Fruit fly (Drosophila melanogaster) whole organism, adult: ENCODE results near the gene CG4186.

Source experiments
- CG7045 ChIP-seq: fragments of 200-800 bp; sonication (Bioruptor generic); optimal IDR thresholded peaks from 2 replicates; lab custom pipeline; 2017; ENCODE audit warnings: missing biosample characterization, mild to moderate bottlenecking, missing genetic modification characterization
- Clk ChIP-seq: fragments of 200-800 bp; sonication (Bioruptor generic); optimal IDR thresholded peaks from 2 replicates; lab custom pipeline; 2017; ENCODE audit warnings: missing biosample characterization, missing genetic modification characterization
- cic ChIP-seq: fragments of 200-800 bp; sonication (Bioruptor generic); optimal IDR thresholded peaks from 2 replicates; lab custom pipeline; 2017; ENCODE audit warnings: missing biosample characterization, mild to moderate bottlenecking, missing genetic modification characterization, moderate library complexity
- kay ChIP-seq: fragments of 200-800 bp; sonication (Bioruptor generic); peaks from one replicate; lab custom pipeline; 2016; ENCODE audit warnings: missing biosample characterization, missing genetic modification characterization, borderline replicate concordance
- tj ChIP-seq: fragments of 200-800 bp; sonication (Bioruptor generic); optimal IDR thresholded peaks from 3 replicates; lab custom pipeline; 2017; ENCODE audit warnings: missing biosample characterization, mild to moderate bottlenecking, missing genetic modification characterization, moderate library complexity

DNA sequence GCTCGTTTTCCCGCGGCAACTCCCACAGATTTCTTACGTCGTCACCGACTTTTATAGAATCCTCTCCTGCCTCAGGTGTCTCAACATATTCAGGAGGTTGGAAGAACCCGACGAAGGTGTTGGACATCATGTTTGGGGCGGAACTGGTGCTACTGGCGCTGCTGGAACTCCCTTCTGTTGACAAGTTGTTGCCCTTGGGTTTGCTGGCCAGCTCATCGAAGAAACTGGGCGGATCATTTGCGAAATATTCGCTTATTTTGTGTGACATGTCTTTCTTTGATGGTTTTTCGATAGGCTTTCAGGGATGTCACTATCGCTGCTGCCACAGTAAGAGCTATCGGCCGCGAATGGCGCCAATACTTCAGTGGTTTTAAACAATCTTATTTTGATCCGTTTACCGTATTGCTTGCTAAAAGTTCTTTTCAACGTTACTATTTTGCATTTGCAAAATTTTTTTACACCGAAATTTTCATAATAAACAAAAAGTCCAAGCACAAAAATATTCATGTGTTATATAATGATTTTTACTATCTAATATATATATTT, 18.5 kb downstream of the CG4186 start, which contains the start of gene CG11396:
- TF ChIP-seq tj (GFP tag; lab: Kevin White, UChicago) = no peak
- no peak for TF ChIP-seq cic (GFP tag; lab: Kevin White, UChicago)
- TF ChIP-seq Clk (GFP tag; lab: Kevin White, UChicago) = no peak
- no peak for TF ChIP-seq kay
- no peak for TF ChIP-seq CG7045 (GFP tag; lab: Kevin White, UChicago)
